Fruit fly (Drosophila melanogaster) whole organism, embryonic: ENCODE data around the gene CG14715.
A peak's percentile ranks its signal among the peaks of the same experiment; 100 is the strongest.

Source experiments
- Asciz ChIP-seq: fragments of 200-800 bp; sonication (Bioruptor generic); optimal IDR thresholded peaks from 2 replicates; lab custom pipeline; 2017; ENCODE audit warnings: missing biosample characterization, mild to moderate bottlenecking, missing genetic modification characterization, missing genetic modification reagents
- Bgb ChIP-seq: fragments of 200-800 bp; sonication (Bioruptor generic); IDR thresholded peaks from 2 replicates; pipeline ENCODE4 v1.3.6; 2022; ENCODE audit warnings: missing biosample characterization, missing genetic modification characterization; ENCODE audit not compliant: partially characterized antibody
- CG10431 ChIP-seq: fragments of 200-800 bp; sonication (Bioruptor generic); optimal IDR thresholded peaks from 3 replicates; lab custom pipeline; 2018; ENCODE audit warnings: missing biosample characterization, mild to moderate bottlenecking, missing genetic modification characterization
- CG13894 ChIP-seq: fragments of 200-800 bp; sonication (Bioruptor generic); optimal IDR thresholded peaks from 3 replicates; lab custom pipeline; 2018; ENCODE audit warnings: missing biosample characterization, mild to moderate bottlenecking, missing genetic modification characterization, moderate library complexity
- CG15269 ChIP-seq: fragments of 200-800 bp; sonication (Bioruptor generic); optimal IDR thresholded peaks from 2 replicates; lab custom pipeline; 2018; ENCODE audit warnings: missing biosample characterization, mild to moderate bottlenecking, missing genetic modification characterization, moderate library complexity
- CG18476 ChIP-seq: fragments of 200-800 bp; sonication (Bioruptor generic); optimal IDR thresholded peaks from 2 replicates; lab custom pipeline; 2016; ENCODE audit warnings: missing biosample characterization, mild to moderate bottlenecking, missing genetic modification characterization
- CG2875 ChIP-seq: fragments of 200-800 bp; sonication (Bioruptor generic); optimal IDR thresholded peaks from 2 replicates; lab custom pipeline; 2017; ENCODE audit warnings: missing biosample characterization, mild to moderate bottlenecking, missing genetic modification characterization, missing genetic modification reagents
- CG30431 ChIP-seq: fragments of 200-800 bp; sonication (Bioruptor generic); optimal IDR thresholded peaks from 2 replicates; lab custom pipeline; 2017; ENCODE audit warnings: missing biosample characterization, missing genetic modification characterization
- CG31388 ChIP-seq: fragments of 200-800 bp; sonication (Bioruptor generic); optimal IDR thresholded peaks from 2 replicates; lab custom pipeline; 2016; ENCODE audit warnings: missing biosample characterization, missing genetic modification characterization
- CG33213 ChIP-seq: fragments of 200-800 bp; sonication (Bioruptor generic); optimal IDR thresholded peaks from 3 replicates; lab custom pipeline; 2016; ENCODE audit warnings: missing biosample characterization, missing genetic modification characterization
- CG3847 ChIP-seq: fragments of 200-800 bp; sonication (Bioruptor generic); IDR thresholded peaks from 2 replicates; pipeline ENCODE4 v1.3.6; 2022; ENCODE audit warnings: missing biosample characterization, missing genetic modification characterization
- CG43689 ChIP-seq: fragments of 200-800 bp; sonication (Bioruptor generic); IDR thresholded peaks from 2 replicates; pipeline ENCODE4 v1.3.6; 2022; ENCODE audit warnings: missing biosample characterization, missing genetic modification characterization
- CG6813 ChIP-seq: fragments of 200-800 bp; sonication (Bioruptor generic); optimal IDR thresholded peaks from 2 replicates; lab custom pipeline; 2017; ENCODE audit warnings: missing biosample characterization, missing genetic modification characterization, mild to moderate bottlenecking, moderate library complexity, missing genetic modification reagents
- CG8290 ChIP-seq, 3 experiments: fragments of 200-800 bp; sonication (Bioruptor generic); optimal IDR thresholded peaks; 2 replicates each; lab custom pipeline; 2016 to 2019; ENCODE audit warnings: missing biosample characterization in 3 of 3, missing genetic modification characterization in 3 of 3, mild to moderate bottlenecking in 2 of 3, moderate library complexity in 1 of 3
- CG8359 ChIP-seq: fragments of 200-800 bp; sonication (Bioruptor generic); optimal IDR thresholded peaks from 2 replicates; lab custom pipeline; 2017; ENCODE audit warnings: missing biosample characterization, mild to moderate bottlenecking, missing genetic modification characterization, borderline replicate concordance
- CTCF ChIP-seq: fragments of 200-800 bp; sonication (Bioruptor generic); optimal IDR thresholded peaks from 2 replicates; lab custom pipeline; 2017; ENCODE audit warnings: missing biosample characterization, mild to moderate bottlenecking, missing genetic modification characterization, moderate library complexity
- Camta ChIP-seq: fragments of 200-800 bp; sonication (Bioruptor generic); optimal IDR thresholded peaks from 2 replicates; lab custom pipeline; 2016; ENCODE audit warnings: missing biosample characterization, missing genetic modification characterization
- D ChIP-seq, 2 experiments: fragments of 200-800 bp in 1 of 2; fragments of >200 bp in 1 of 2; sonication (Bioruptor generic) in 1 of 2; optimal IDR thresholded peaks; 2 replicates in 1 of 2; 3 replicates in 1 of 2; lab custom pipeline; 2017; ENCODE audit warnings: mild to moderate bottlenecking in 1 of 2, missing biosample characterization in 1 of 2, missing genetic modification characterization in 1 of 2, missing genetic modification reagents in 1 of 2
- D19A ChIP-seq: fragments of 200-800 bp; optimal IDR thresholded peaks from 3 replicates; lab custom pipeline; 2019; ENCODE audit warnings: missing biosample characterization, mild to moderate bottlenecking, missing genetic modification characterization, moderate library complexity
- Dad ChIP-seq: fragments of 200-800 bp; sonication (Bioruptor generic); optimal IDR thresholded peaks from 3 replicates; lab custom pipeline; 2016; ENCODE audit warnings: missing biosample characterization, missing genetic modification characterization
- Dek ChIP-seq: fragments of 200-800 bp; sonication (Bioruptor generic); optimal IDR thresholded peaks from 3 replicates; lab custom pipeline; 2019; ENCODE audit warnings: missing biosample characterization, mild to moderate bottlenecking, missing genetic modification characterization, moderate library complexity
- Dip3 ChIP-seq: fragments of 200-800 bp; sonication (Bioruptor generic); optimal IDR thresholded peaks from 3 replicates; lab custom pipeline; 2016; ENCODE audit warnings: missing biosample characterization, missing genetic modification characterization
- Ets65A ChIP-seq: fragments of 200-800 bp; sonication (Bioruptor generic); peaks from one replicate; lab custom pipeline; 2016; ENCODE audit warnings: missing biosample characterization, missing genetic modification characterization
- Fer1 ChIP-seq: fragments of 200-800 bp; sonication (Bioruptor generic); optimal IDR thresholded peaks from 2 replicates; lab custom pipeline; 2017; ENCODE audit warnings: missing biosample characterization, mild to moderate bottlenecking, missing genetic modification characterization
- GATAe ChIP-seq: fragments of 200-800 bp; sonication (Bioruptor generic); conservative IDR thresholded peaks from 2 replicates; pipeline ENCODE4 v1.3.6; 2022; ENCODE audit warnings: missing biosample characterization, missing genetic modification characterization
- Hmr ChIP-seq: fragments of 200-800 bp; sonication (Bioruptor generic); optimal IDR thresholded peaks from 3 replicates; lab custom pipeline; 2017; ENCODE audit warnings: mild to moderate bottlenecking, missing biosample characterization, missing genetic modification reagents, missing genetic modification characterization
- Hr78 ChIP-seq, 2 experiments: fragments of 200-800 bp in 1 of 2; fragments of >200 bp in 1 of 2; sonication (Bioruptor generic) in 1 of 2; optimal IDR thresholded peaks; 2 replicates each; lab custom pipeline; 2017 to 2019; ENCODE audit warnings: missing biosample characterization in 2 of 2, missing genetic modification characterization in 2 of 2, mild to moderate bottlenecking in 1 of 2, moderate library complexity in 1 of 2
- Meics ChIP-seq: fragments of 200-800 bp; sonication (Bioruptor generic); optimal IDR thresholded peaks from 2 replicates; lab custom pipeline; 2017; ENCODE audit warnings: missing biosample characterization, mild to moderate bottlenecking, missing genetic modification characterization
- Myb ChIP-seq: fragments of 200-800 bp; sonication (Bioruptor generic); optimal IDR thresholded peaks from 2 replicates; lab custom pipeline; 2016; ENCODE audit warnings: missing biosample characterization, missing genetic modification characterization
- NfI ChIP-seq: fragments of 200-800 bp; sonication (Bioruptor generic); optimal IDR thresholded peaks from 3 replicates; lab custom pipeline; 2018; ENCODE audit warnings: missing biosample characterization, mild to moderate bottlenecking, missing genetic modification characterization, moderate library complexity
- Oaz ChIP-seq: fragments of 200-800 bp; sonication (Bioruptor generic); IDR thresholded peaks from 2 replicates; pipeline ENCODE4 v1.3.6; 2022; ENCODE audit warnings: missing biosample characterization, missing genetic modification characterization
- caup ChIP-seq: fragments of 200-800 bp; sonication (Bioruptor generic); optimal IDR thresholded peaks from 3 replicates; lab custom pipeline; 2017; ENCODE audit warnings: missing biosample characterization, mild to moderate bottlenecking, missing genetic modification characterization, moderate library complexity; ENCODE audit not compliant: severe bottlenecking
- crol ChIP-seq: fragments of 200-800 bp; sonication (Bioruptor generic); IDR thresholded peaks from 2 replicates; pipeline ENCODE4 v1.3.6; 2022; ENCODE audit warnings: missing biosample characterization, missing genetic modification characterization
- exex ChIP-seq: fragments of 200-800 bp; sonication (Bioruptor generic); optimal IDR thresholded peaks from 4 replicates; lab custom pipeline; 2018; ENCODE audit warnings: missing biosample characterization, mild to moderate bottlenecking, missing genetic modification characterization, moderate library complexity
- insv ChIP-seq, 2 experiments: fragments of 200-800 bp; sonication (Bioruptor generic); optimal IDR thresholded peaks; 3 replicates each; lab custom pipeline; 2016 to 2018; ENCODE audit warnings: missing biosample characterization in 2 of 2, missing genetic modification characterization in 2 of 2
- inv ChIP-seq: fragments of 200-800 bp; sonication (Bioruptor generic); IDR thresholded peaks from 2 replicates; pipeline ENCODE4 v1.3.6; 2022; ENCODE audit warnings: missing biosample characterization, missing genetic modification characterization; ENCODE audit not compliant: partially characterized antibody
- lbe ChIP-seq: fragments of 200-800 bp; sonication (Bioruptor generic); optimal IDR thresholded peaks from 2 replicates; lab custom pipeline; 2016; ENCODE audit warnings: missing biosample characterization, mild to moderate bottlenecking, missing genetic modification characterization
- mirr ChIP-seq: fragments of 200-800 bp; sonication (Bioruptor generic); optimal IDR thresholded peaks from 3 replicates; lab custom pipeline; 2018; ENCODE audit warnings: missing biosample characterization, mild to moderate bottlenecking, missing genetic modification characterization
- phol ChIP-seq: fragments of 200-800 bp; sonication (Bioruptor generic); optimal IDR thresholded peaks from 3 replicates; lab custom pipeline; 2018; ENCODE audit warnings: missing biosample characterization, mild to moderate bottlenecking, missing genetic modification characterization, moderate library complexity
- pros ChIP-seq: fragments of 200-800 bp; sonication (Bioruptor generic); optimal IDR thresholded peaks from 3 replicates; lab custom pipeline; 2019; ENCODE audit warnings: missing biosample characterization, mild to moderate bottlenecking, missing genetic modification characterization, moderate library complexity
- sens-2 ChIP-seq: fragments of 200-800 bp; sonication (Bioruptor generic); IDR thresholded peaks from 2 replicates; pipeline ENCODE4 v1.3.6; 2022; ENCODE audit warnings: missing biosample characterization, missing genetic modification characterization
- seq ChIP-seq: fragments of 200-800 bp; sonication (Bioruptor generic); IDR thresholded peaks from 2 replicates; pipeline ENCODE4 v1.3.6; 2022; ENCODE audit warnings: missing biosample characterization, missing genetic modification characterization
- sug ChIP-seq: fragments of 200-800 bp; optimal IDR thresholded peaks from 2 replicates; lab custom pipeline; 2019; ENCODE audit warnings: missing biosample characterization, mild to moderate bottlenecking, missing genetic modification characterization, moderate library complexity
- vnd ChIP-seq: fragments of 200-800 bp; sonication (Bioruptor generic); IDR thresholded peaks from 3 replicates; pipeline ENCODE4 v1.3.6; 2022; ENCODE audit warnings: missing biosample characterization, missing genetic modification characterization; ENCODE audit not compliant: partially characterized antibody

Gene CG14715

dm6 chr3R:11665925-11666687, 7.9 kb upstream of the CG14715 start (continued):
- TF ChIP-seq Hr78 (GFP tag; optimal IDR thresholded peaks at IDR 0.05; lab: Kevin White, UChicago) = peak in 1 of 2 experiments; percentile 63
- peak; percentile 19 for TF ChIP-seq CG6813 (GFP tag; lab: Kevin White, UChicago)
- TF ChIP-seq sens-2 = 0 out of 2 replicates have a peak, but pooled peaks have one; percentile 21
- TF ChIP-seq CG33213 = no peak
- peak; percentile 39 for TF ChIP-seq pros (GFP tag; lab: Kevin White, UChicago)
- no peak for TF ChIP-seq CG8290 (GFP tag; optimal IDR thresholded peaks at IDR 0.05; lab: Kevin White, UChicago)
- peak in 1 of 2 experiments; percentile 6 for TF ChIP-seq CG8290 (tag; optimal IDR thresholded peaks at IDR 0.05; lab: Kevin White, UChicago)
- TF ChIP-seq Hmr (GFP tag; lab: Kevin White, UChicago) = peak; percentile 43
- TF ChIP-seq lbe (GFP tag; lab: Kevin White, UChicago) = peak; percentile 45
- peak; percentile 32 for TF ChIP-seq CG18476 (GFP tag; lab: Kevin White, UChicago)
- no peak for TF ChIP-seq D (optimal IDR thresholded peaks at IDR 0.05; lab: Kevin White, UChicago)
- TF ChIP-seq D (GFP tag; optimal IDR thresholded peaks at IDR 0.05; lab: Kevin White, UChicago) = no peak
- TF ChIP-seq caup (GFP tag; lab: Kevin White, UChicago) = peak; percentile 36
- TF ChIP-seq seq (GFP tag; lab: Robert Waterston, UW) = 0 out of 2 replicates have a peak, but pooled peaks have one; percentile 10
- no peak for TF ChIP-seq CG8359
- peak; percentile 95 for TF ChIP-seq exex (tag; lab: Kevin White, UChicago)
- TF ChIP-seq mirr (GFP tag; lab: Kevin White, UChicago) = peak; percentile 82
- peak; percentile 39 for TF ChIP-seq Fer1 (GFP tag; lab: Kevin White, UChicago)
- peak; percentile 78 for TF ChIP-seq GATAe (GFP tag; lab: Robert Waterston, UW)
- TF ChIP-seq, all 482 proteins: peak for 36

- TF ChIP-seq Fer1 (GFP tag; lab: Kevin White, UChicago) (peak; percentile 13), Dip3 (GFP tag; lab: Kevin White, UChicago) (no peak), NfI (no peak), CG13894 (tag; lab: Kevin White, UChicago) (no peak), crol (GFP tag; lab: Robert Waterston, UW) (no peak), CG30431 (GFP tag; lab: Kevin White, UChicago) (no peak), Ets65A (no peak), sug (tag; lab: Kevin White, UChicago) (peak; percentile 36), CG31388 (GFP tag; lab: Kevin White, UChicago) (no peak), Dad (GFP tag; lab: Kevin White, UChicago) (no peak), D19A (tag; lab: Kevin White, UChicago) (no peak), Asciz (no peak), Myb (GFP tag; lab: Kevin White, UChicago) (no peak), CTCF (GFP tag; lab: Kevin White, UChicago) (no peak), phol (no peak), insv (GFP tag; optimal IDR thresholded peaks at IDR 0.05; lab: Kevin White, UChicago) (no peak), CG2875 (GFP tag; lab: Kevin White, UChicago) (no peak), vnd (no peak), Bgb (GFP tag; lab: Robert Waterston, UW) (no peak), Meics (GFP tag; lab: Kevin White, UChicago) (no peak), Oaz (GFP tag; lab: Robert Waterston, UW) (no peak), CG10431 (no peak), CG43689 (GFP tag; lab: Robert Waterston, UW) (no peak), CG3847 (GFP tag; lab: Robert Waterston, UW) (no peak), Camta (GFP tag; lab: Kevin White, UChicago) (no peak), CG15269 (tag; lab: Kevin White, UChicago) (no peak), inv (GFP tag; lab: Robert Waterston, UW) (no peak), Dek (no peak)
Observed at dm6 chr3R:11669017-11669953, 4.7 kb upstream of the CG14715 start.
